Worm (Caenorhabditis elegans) whole organism, L2 larva: ENCODE measurements around the gene srbc-44.
A peak's percentile ranks its signal among the peaks of the same experiment; 100 is the strongest.

Experiments used
- F13H6.1 ChIP-seq: sonication (generic microtip); optimal IDR thresholded peaks from 2 replicates; lab custom pipeline; 2016; ENCODE audit warnings: missing genetic modification characterization, missing compliant biosample characterization
- R02D3.7 ChIP-seq: fragments of 150-350 bp; optimal IDR thresholded peaks from 2 replicates; lab custom pipeline; 2014; ENCODE audit warnings: missing biosample characterization, missing genetic modification characterization
- ZK546.5 ChIP-seq: sonication (generic microtip); optimal IDR thresholded peaks from 2 replicates; lab custom pipeline; 2017; ENCODE audit warnings: missing biosample characterization, missing genetic modification characterization
- aly-2 ChIP-seq: fragments of 150-350 bp; optimal IDR thresholded peaks from 2 replicates; lab custom pipeline; 2014; ENCODE audit warnings: missing biosample characterization, missing genetic modification characterization
- ama-1 ChIP-seq: fragments of 150-350 bp; optimal IDR thresholded peaks from 2 replicates; lab custom pipeline; 2018; ENCODE audit warnings: inconsistent platforms
- ceh-16 ChIP-seq: fragments of 150-350 bp; optimal IDR thresholded peaks from 2 replicates; lab custom pipeline; 2014; ENCODE audit warnings: missing biosample characterization, missing genetic modification characterization
- ceh-82 ChIP-seq: fragments of 150-350 bp; optimal IDR thresholded peaks from 2 replicates; lab custom pipeline; 2014; ENCODE audit warnings: missing biosample characterization, missing genetic modification characterization
- crh-2 ChIP-seq: sonication (generic microtip); optimal IDR thresholded peaks from 2 replicates; lab custom pipeline; 2017; ENCODE audit warnings: missing biosample characterization, missing genetic modification characterization
- dmd-4 ChIP-seq: sonication (generic microtip); optimal IDR thresholded peaks from 2 replicates; lab custom pipeline; 2017; ENCODE audit warnings: missing biosample characterization, missing genetic modification characterization
- egl-27 ChIP-seq: sonication (generic microtip); optimal IDR thresholded peaks from 3 replicates; lab custom pipeline; 2017; ENCODE audit warnings: missing biosample characterization, missing genetic modification reagents, missing genetic modification characterization
- elt-1 ChIP-seq: fragments of 150-350 bp; optimal IDR thresholded peaks from 2 replicates; lab custom pipeline; 2014; ENCODE audit warnings: missing biosample characterization, missing genetic modification characterization
- fos-1 ChIP-seq: fragments of 150-350 bp; optimal IDR thresholded peaks from 2 replicates; lab custom pipeline; 2014; ENCODE audit warnings: missing biosample characterization, missing genetic modification characterization
- gmeb-1 ChIP-seq: fragments of 150-350 bp; optimal IDR thresholded peaks from 2 replicates; lab custom pipeline; 2014; ENCODE audit warnings: missing biosample characterization, missing genetic modification characterization
- lin-13 ChIP-seq: fragments of 150-350 bp; optimal IDR thresholded peaks from 2 replicates; lab custom pipeline; 2014; ENCODE audit warnings: missing biosample characterization, missing genetic modification reagents, missing genetic modification characterization
- lin-39 ChIP-seq: fragments of 150-350 bp; optimal IDR thresholded peaks from 2 replicates; lab custom pipeline; 2014; ENCODE audit warnings: missing biosample characterization, missing genetic modification reagents, missing genetic modification characterization
- lsy-2 ChIP-seq, 2 experiments: fragments of 150-350 bp in 1 of 2; sonication (generic microtip) in 1 of 2; optimal IDR thresholded peaks; 2 replicates each; lab custom pipeline; 2014 to 2017; ENCODE audit warnings: missing biosample characterization in 2 of 2, missing genetic modification characterization in 2 of 2
- mab-5 ChIP-seq: fragments of 150-350 bp; optimal IDR thresholded peaks from 2 replicates; lab custom pipeline; 2014; ENCODE audit warnings: missing biosample characterization, missing genetic modification characterization
- mdl-1 ChIP-seq, 2 experiments: fragments of 150-350 bp in 1 of 2; sonication (generic microtip) in 1 of 2; optimal IDR thresholded peaks; 2 replicates each; lab custom pipeline; 2017; ENCODE audit warnings: missing biosample characterization in 2 of 2, missing genetic modification characterization in 2 of 2
- nhr-10 ChIP-seq: sonication (generic microtip); optimal IDR thresholded peaks from 2 replicates; lab custom pipeline; 2017; ENCODE audit warnings: missing biosample characterization, missing genetic modification characterization
- nhr-11 ChIP-seq: fragments of 150-350 bp; optimal IDR thresholded peaks from 2 replicates; lab custom pipeline; 2014; ENCODE audit warnings: missing biosample characterization, missing genetic modification characterization
- nhr-129 ChIP-seq: fragments of 150-350 bp; optimal IDR thresholded peaks from 2 replicates; lab custom pipeline; 2014; ENCODE audit warnings: missing biosample characterization, missing genetic modification characterization
- nhr-21 ChIP-seq: fragments of 150-350 bp; optimal IDR thresholded peaks from 2 replicates; lab custom pipeline; 2014; ENCODE audit warnings: missing biosample characterization, missing genetic modification characterization
- nhr-237 ChIP-seq: fragments of 150-350 bp; optimal IDR thresholded peaks from 2 replicates; lab custom pipeline; 2014; ENCODE audit warnings: missing biosample characterization, missing genetic modification characterization
- nhr-25 ChIP-seq: fragments of 150-350 bp; sonication (generic microtip); optimal IDR thresholded peaks from 3 replicates; lab custom pipeline; 2014; ENCODE audit warnings: missing biosample characterization, missing genetic modification characterization
- nhr-6 ChIP-seq: fragments of 150-350 bp; optimal IDR thresholded peaks from 2 replicates; lab custom pipeline; 2014; ENCODE audit warnings: missing biosample characterization, missing genetic modification characterization
- nhr-77 ChIP-seq: fragments of 150-350 bp; optimal IDR thresholded peaks from 2 replicates; lab custom pipeline; 2014; ENCODE audit warnings: missing biosample characterization, missing genetic modification characterization
- peb-1 ChIP-seq: fragments of 150-350 bp; optimal IDR thresholded peaks from 2 replicates; lab custom pipeline; 2014; ENCODE audit warnings: missing biosample characterization, missing genetic modification characterization
- skn-1 ChIP-seq: sonication (generic microtip); optimal IDR thresholded peaks from 2 replicates; lab custom pipeline; 2017; ENCODE audit warnings: missing biosample characterization, missing genetic modification characterization
- sma-3 ChIP-seq: sonication (generic microtip); optimal IDR thresholded peaks from 2 replicates; lab custom pipeline; 2016; ENCODE audit warnings: missing genetic modification reagents, missing genetic modification characterization, missing compliant biosample characterization
- sma-9 ChIP-seq, 2 experiments: fragments of 150-350 bp in 1 of 2; sonication (generic microtip) in 1 of 2; optimal IDR thresholded peaks; 2 replicates each; lab custom pipeline; 2014 to 2016; ENCODE audit warnings: missing genetic modification characterization in 2 of 2, mild to moderate bottlenecking in 1 of 2, missing biosample characterization in 1 of 2, missing compliant biosample characterization in 1 of 2, missing genetic modification reagents in 1 of 2, moderate library complexity in 1 of 2
- snpc-4 ChIP-seq: fragments of 150-350 bp; optimal IDR thresholded peaks from 2 replicates; lab custom pipeline; 2014; ENCODE audit warnings: missing biosample characterization, missing genetic modification characterization
- unc-39 ChIP-seq: fragments of 150-350 bp; optimal IDR thresholded peaks from 2 replicates; lab custom pipeline; 2014; ENCODE audit warnings: missing biosample characterization, missing genetic modification characterization
- unc-55 ChIP-seq: fragments of 150-350 bp; sonication (generic microtip); optimal IDR thresholded peaks from 3 replicates; lab custom pipeline; 2014; ENCODE audit warnings: missing biosample characterization, missing genetic modification reagents, missing genetic modification characterization
- unc-62 ChIP-seq: fragments of 150-350 bp; optimal IDR thresholded peaks from 2 replicates; lab custom pipeline; 2014; ENCODE audit warnings: missing biosample characterization, missing genetic modification reagents, missing genetic modification characterization
- zag-1 ChIP-seq: fragments of 150-350 bp; optimal IDR thresholded peaks from 2 replicates; lab custom pipeline; 2014; ENCODE audit warnings: missing biosample characterization, missing genetic modification characterization
- ztf-1 ChIP-seq: fragments of 200-800 bp; sonication (Bioruptor generic); conservative IDR thresholded peaks from 2 replicates; pipeline ENCODE4 v1.3.6; 2022; ENCODE audit warnings: missing genetic modification characterization, missing compliant biosample characterization
- ztf-11 ChIP-seq: sonication (generic microtip); optimal IDR thresholded peaks from 2 replicates; lab custom pipeline; 2017; ENCODE audit warnings: missing biosample characterization, missing genetic modification characterization

Gene srbc-44

DNA sequence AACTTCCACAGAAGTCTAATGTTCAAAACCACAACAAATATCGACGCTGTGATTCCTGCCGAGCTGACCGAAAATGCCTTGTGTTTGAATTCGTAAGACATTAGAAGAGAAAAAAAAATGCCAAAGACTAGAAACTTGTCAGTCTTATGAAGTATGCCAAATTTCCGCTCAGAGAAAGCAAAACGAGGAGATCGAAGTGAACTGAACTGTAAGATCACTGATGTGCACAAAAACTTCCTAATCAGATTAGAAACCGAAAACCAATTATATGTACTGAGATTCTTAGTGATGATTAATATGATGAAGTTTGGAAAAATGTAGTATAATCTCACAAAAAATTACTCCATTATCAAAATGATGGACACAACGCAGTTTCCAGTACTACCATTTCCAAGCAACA, at the start of gene srbc-44:
Gene srbc-44, minus strand, starts transcription at position 101 of the 400 bp plus-strand sequence.
- TF ChIP-seq nhr-77 (tag; lab: Kevin White, UChicago) (no peak), mab-5 (no peak), ztf-1 (no peak), fos-1 (tag; lab: Kevin White, UChicago) (no peak), lin-39 (tag; lab: Kevin White, UChicago) (no peak), snpc-4 (tag; lab: Kevin White, UChicago) (no peak)
- TF ChIP-seq, all 48 proteins: peak for 0

DNA sequence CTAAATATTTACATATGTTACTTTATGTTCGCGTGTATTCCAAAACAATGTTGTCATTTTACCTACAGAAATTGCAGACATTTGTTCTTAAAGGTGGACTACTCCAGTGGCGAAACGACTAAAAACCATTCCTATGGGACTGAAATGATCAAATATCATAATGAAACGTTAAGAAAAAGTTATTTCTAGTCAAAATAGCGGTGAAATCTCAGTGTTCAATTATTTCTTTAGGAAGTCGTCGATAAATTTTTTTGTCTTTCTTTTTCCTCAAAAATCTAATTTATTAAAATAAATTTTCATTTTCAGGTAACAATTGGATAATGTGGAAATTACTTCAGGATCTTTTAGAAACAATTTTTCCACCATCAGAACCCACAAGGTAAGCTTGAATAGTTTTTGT, 47.0 kb upstream of the srbc-44 start, which contains the start of gene C44H9.4:
Gene C44H9.4, plus strand, starts transcription at position 301 of the 400 bp plus-strand sequence.
- TF ChIP-seq mab-5, result no peak

DNA sequence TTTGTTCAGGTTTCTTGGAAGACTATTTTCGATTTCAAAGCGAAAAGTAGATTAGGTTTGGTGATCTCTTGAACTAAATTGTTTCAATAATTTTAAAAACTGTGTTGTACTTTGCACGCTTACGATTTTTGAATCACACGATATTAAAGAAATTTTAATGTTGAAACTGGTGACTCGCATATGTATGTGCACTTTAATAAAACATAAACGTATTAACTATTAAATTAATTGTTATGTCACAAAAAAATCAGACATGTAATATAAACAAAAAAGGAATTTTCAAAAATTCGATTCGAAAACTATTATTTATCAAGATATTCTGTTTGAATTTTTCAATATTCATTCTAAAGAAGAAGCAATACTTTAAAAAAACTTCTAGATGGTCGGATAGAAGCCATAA, 38.9 kb upstream of the srbc-44 start, which contains the start of gene ugt-15:
Gene ugt-15, plus strand, starts transcription at position 301 of the 400 bp plus-strand sequence.
- TF ChIP-seq fos-1 (tag; lab: Kevin White, UChicago), result no peak
- TF ChIP-seq nhr-6 (tag; lab: Kevin White, UChicago), result no peak
- TF ChIP-seq lin-39 (tag; lab: Kevin White, UChicago), result no peak
- TF ChIP-seq elt-1 (tag; lab: Kevin White, UChicago), result no peak
- no peak for TF ChIP-seq aly-2 (tag; lab: Kevin White, UChicago)
- TF ChIP-seq, all 48 proteins: peak for 0

DNA sequence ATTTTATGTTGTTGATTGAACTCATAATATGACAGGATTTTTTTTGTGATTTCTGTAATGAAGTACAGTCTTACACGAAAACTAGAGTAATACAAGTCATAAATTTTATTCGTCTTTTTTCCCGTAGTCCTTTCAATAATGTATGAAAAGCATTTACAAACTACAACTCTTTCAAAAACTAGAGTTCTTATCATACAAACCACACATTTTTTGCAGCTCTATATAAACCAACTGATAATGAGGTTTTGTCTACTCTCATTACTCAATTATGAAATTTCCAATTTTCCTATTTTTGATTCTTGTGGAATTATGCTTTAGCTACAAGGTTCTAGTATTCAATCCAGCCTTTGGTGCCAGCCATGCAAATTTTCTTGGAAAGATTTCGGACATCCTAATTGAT, 36.4 kb upstream of the srbc-44 start, which contains the start of gene ugt-16:
Gene ugt-16, plus strand, starts transcription at position 248 of the 400 bp plus-strand sequence.
- peak; percentile 52 for TF ChIP-seq fos-1 (tag; lab: Kevin White, UChicago)
- no peak for TF ChIP-seq ceh-82
- TF ChIP-seq gmeb-1 (tag; lab: Kevin White, UChicago), result peak; percentile 5
- TF ChIP-seq sma-9 (GFP tag; optimal IDR thresholded peaks at IDR 0.05; lab: Kevin White, UChicago), result peak; percentile 15
- TF ChIP-seq sma-9 (tag; optimal IDR thresholded peaks at IDR 0.05; lab: Kevin White, UChicago), result no peak
- TF ChIP-seq mab-5, result no peak

DNA sequence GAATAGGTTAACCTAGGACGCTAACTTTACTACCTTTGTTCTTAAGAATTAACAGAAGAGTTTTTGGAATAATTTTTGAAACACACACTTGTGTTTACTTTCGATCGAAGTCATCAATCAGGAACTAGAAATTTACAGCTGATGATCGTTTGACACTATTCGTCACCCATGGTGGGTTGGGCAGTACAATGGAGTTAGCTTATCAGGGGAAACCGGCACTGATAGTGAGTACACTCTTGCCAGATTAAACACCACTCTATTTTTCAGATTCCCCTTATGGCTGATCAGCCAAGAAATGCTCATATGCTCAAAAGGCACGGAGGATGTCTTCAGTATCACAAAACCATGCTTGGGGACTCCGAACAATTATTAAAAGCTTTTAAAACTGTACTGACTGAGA, 33.7 kb upstream of the srbc-44 start:
- no peak for TF ChIP-seq ceh-82
- peak; percentile 68 for TF ChIP-seq fos-1 (tag; lab: Kevin White, UChicago)

DNA sequence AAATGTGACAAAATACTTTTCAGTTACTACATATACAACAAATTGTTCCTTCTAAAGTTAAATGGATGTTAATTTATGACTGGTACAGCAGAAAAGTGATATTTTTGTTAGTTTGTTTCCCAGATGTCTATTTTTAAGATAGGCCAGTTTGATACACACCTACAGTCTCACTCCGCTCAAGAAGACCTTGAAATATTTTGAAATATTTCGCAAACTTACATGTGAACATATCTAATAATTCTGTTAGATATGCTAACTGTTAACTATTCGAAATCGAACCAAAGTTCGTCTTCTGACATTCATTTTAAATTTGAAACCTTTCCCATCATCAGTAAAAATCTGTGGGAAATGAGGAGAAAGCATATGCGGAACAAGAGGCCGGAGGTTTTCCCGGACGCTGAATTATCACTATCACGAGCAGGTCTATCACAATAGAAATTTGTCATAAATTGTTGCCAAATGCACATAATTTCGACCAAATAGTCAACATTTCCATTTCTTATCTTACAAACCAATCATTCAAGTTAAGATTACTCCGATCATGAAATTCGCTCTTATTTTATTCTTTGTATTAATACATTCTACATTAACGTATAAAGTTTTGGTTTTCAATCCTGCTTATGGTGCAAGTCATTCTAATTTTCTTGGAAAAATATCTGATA, 31.6 kb upstream of the srbc-44 start, which contains the start of the genes ZC443.4 and ugt-18:
Gene ZC443.4, minus strand, starts transcription at position 95 of the 662 bp plus-strand sequence.
Gene ugt-18, plus strand, starts transcription at position 469 of the 662 bp plus-strand sequence.
- no peak for TF ChIP-seq ztf-11 (tag; lab: Kevin White, UChicago)
- TF ChIP-seq ceh-16, result no peak
- no peak for TF ChIP-seq nhr-11
- TF ChIP-seq nhr-129 (tag; lab: Kevin White, UChicago), result peak; percentile 57
- no peak for TF ChIP-seq lsy-2 (tag; optimal IDR thresholded peaks at IDR 0.05; lab: Kevin White, UChicago)
- TF ChIP-seq unc-39 (tag; lab: Kevin White, UChicago), result no peak
- peak; percentile 54 for TF ChIP-seq fos-1 (tag; lab: Kevin White, UChicago)

DNA sequence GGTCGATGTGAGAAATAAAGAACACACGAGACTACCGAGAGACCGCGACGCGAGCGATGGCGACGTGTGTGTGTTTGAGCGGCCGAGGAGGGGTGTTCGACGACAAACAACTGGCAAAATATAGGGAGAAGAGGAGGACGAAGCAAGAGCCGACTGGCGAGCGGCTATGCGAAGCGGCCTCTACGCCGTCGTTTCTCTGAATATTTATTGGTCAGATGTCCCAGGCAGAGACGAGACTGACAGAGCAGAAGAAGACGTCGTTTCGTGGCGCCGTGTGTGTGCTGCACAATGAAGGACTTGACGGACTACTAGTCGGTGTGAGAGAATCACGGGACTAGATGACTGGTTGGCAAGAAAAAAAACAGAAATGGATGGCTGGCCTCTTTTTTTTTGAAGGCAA, 30.8 kb upstream of the srbc-44 start:
- peak in 1 of 2 experiments; percentile 45 for TF ChIP-seq lsy-2 (tag; optimal IDR thresholded peaks at IDR 0.05; lab: Kevin White, UChicago)
- TF ChIP-seq egl-27 (tag; lab: Kevin White, UChicago), result no peak
- no peak for TF ChIP-seq peb-1 (tag; lab: Kevin White, UChicago)
- TF ChIP-seq unc-39 (tag; lab: Kevin White, UChicago), result no peak
- peak; percentile 27 for TF ChIP-seq zag-1 (tag; lab: Kevin White, UChicago)
- no peak for TF ChIP-seq nhr-21
- TF ChIP-seq dmd-4 (tag; lab: Kevin White, UChicago), result no peak
- no peak for TF ChIP-seq ztf-11 (tag; lab: Kevin White, UChicago)
- TF ChIP-seq nhr-11, result no peak
- no peak for TF ChIP-seq ZK546.5
- peak; percentile 24 for TF ChIP-seq snpc-4 (tag; lab: Kevin White, UChicago)
- TF ChIP-seq ama-1 (lab: Kevin White, UChicago), result no peak
- peak in 1 of 2 experiments; percentile 7 for TF ChIP-seq mdl-1 (tag; optimal IDR thresholded peaks at IDR 0.05; lab: Kevin White, UChicago)
- TF ChIP-seq crh-2 (tag; lab: Kevin White, UChicago), result peak; percentile 35
- TF ChIP-seq nhr-129 (tag; lab: Kevin White, UChicago), result peak; percentile 43
- TF ChIP-seq nhr-10, result no peak
- no peak for TF ChIP-seq nhr-237
- peak; percentile 29 for TF ChIP-seq unc-55 (GFP tag; lab: Kevin White, UChicago)
- TF ChIP-seq elt-1 (tag; lab: Kevin White, UChicago), result no peak
- no peak for TF ChIP-seq nhr-77 (tag; lab: Kevin White, UChicago)
- TF ChIP-seq lin-39 (tag; lab: Kevin White, UChicago), result no peak
- no peak for TF ChIP-seq unc-62 (GFP tag; lab: Kevin White, UChicago)
- TF ChIP-seq nhr-25 (tag; lab: Kevin White, UChicago), result no peak
- peak; percentile 35 for TF ChIP-seq F13H6.1 (tag; lab: Kevin White, UChicago)
- TF ChIP-seq ztf-1, result no peak
- no peak for TF ChIP-seq mab-5
- TF ChIP-seq ceh-16, result no peak
- TF ChIP-seq R02D3.7 (tag; lab: Kevin White, UChicago), result no peak
- no peak for TF ChIP-seq lin-13 (GFP tag; lab: Kevin White, UChicago)
- no peak for TF ChIP-seq skn-1 (tag; lab: Kevin White, UChicago)
- TF ChIP-seq nhr-6 (tag; lab: Kevin White, UChicago), result no peak
- TF ChIP-seq sma-3, result no peak
- no peak for TF ChIP-seq fos-1 (tag; lab: Kevin White, UChicago)
